Fruit fly (Drosophila melanogaster) whole organism, embryonic: ENCODE results near the gene CG12607.

Experiments used
- Adf1 ChIP-seq: fragments of 200-800 bp; sonication (Bioruptor generic); IDR thresholded peaks from 2 replicates; pipeline ENCODE4 v1.3.6; 2022; ENCODE audit warnings: missing biosample characterization, missing genetic modification characterization
- CG10543 ChIP-seq: fragments of 200-800 bp; sonication (Bioruptor generic); optimal IDR thresholded peaks from 3 replicates; lab custom pipeline; 2017; ENCODE audit warnings: missing biosample characterization, mild to moderate bottlenecking, missing genetic modification characterization, moderate library complexity
- CG11093 ChIP-seq: fragments of 200-800 bp; sonication (Bioruptor generic); IDR thresholded peaks from 3 replicates; pipeline ENCODE4 v1.3.6; 2022; ENCODE audit warnings: missing biosample characterization, missing genetic modification characterization
- CG1233 ChIP-seq: fragments of 200-800 bp; sonication (Bioruptor generic); optimal IDR thresholded peaks from 4 replicates; lab custom pipeline; 2018; ENCODE audit warnings: missing biosample characterization, mild to moderate bottlenecking, missing genetic modification characterization
- CG12769 ChIP-seq: fragments of 200-800 bp; sonication (Bioruptor generic); optimal IDR thresholded peaks from 2 replicates; lab custom pipeline; 2019; ENCODE audit warnings: missing biosample characterization, mild to moderate bottlenecking, missing genetic modification characterization, moderate library complexity
- CG13624 ChIP-seq: fragments of 200-800 bp; sonication (Bioruptor generic); optimal IDR thresholded peaks from 2 replicates; lab custom pipeline; 2016; ENCODE audit warnings: missing biosample characterization, missing genetic modification characterization
- CG13894 ChIP-seq: fragments of 200-800 bp; sonication (Bioruptor generic); optimal IDR thresholded peaks from 3 replicates; lab custom pipeline; 2018; ENCODE audit warnings: missing biosample characterization, mild to moderate bottlenecking, missing genetic modification characterization, moderate library complexity
- CG15269 ChIP-seq: fragments of 200-800 bp; sonication (Bioruptor generic); optimal IDR thresholded peaks from 2 replicates; lab custom pipeline; 2018; ENCODE audit warnings: missing biosample characterization, mild to moderate bottlenecking, missing genetic modification characterization, moderate library complexity
- CG15696 ChIP-seq: fragments of 200-800 bp; sonication (Bioruptor generic); optimal IDR thresholded peaks from 2 replicates; lab custom pipeline; 2019; ENCODE audit warnings: missing biosample characterization, mild to moderate bottlenecking, missing genetic modification characterization, moderate library complexity
- CG17359 ChIP-seq: fragments of 200-800 bp; sonication (Bioruptor generic); optimal IDR thresholded peaks from 3 replicates; lab custom pipeline; 2018; ENCODE audit warnings: missing biosample characterization, mild to moderate bottlenecking, missing genetic modification characterization, moderate library complexity
- CG17568 ChIP-seq: fragments of 200-800 bp; sonication (Bioruptor generic); optimal IDR thresholded peaks from 2 replicates; lab custom pipeline; 2018; ENCODE audit warnings: missing biosample characterization, mild to moderate bottlenecking, missing genetic modification characterization, moderate library complexity
- CG18476 ChIP-seq: fragments of 200-800 bp; sonication (Bioruptor generic); optimal IDR thresholded peaks from 2 replicates; lab custom pipeline; 2016; ENCODE audit warnings: missing biosample characterization, mild to moderate bottlenecking, missing genetic modification characterization
- CG18599 ChIP-seq: fragments of 200-800 bp; sonication (Bioruptor generic); optimal IDR thresholded peaks from 3 replicates; lab custom pipeline; 2017; ENCODE audit warnings: missing biosample characterization, missing genetic modification characterization, mild to moderate bottlenecking, moderate library complexity, missing genetic modification reagents
- CG18619 ChIP-seq: fragments of 200-800 bp; sonication (Bioruptor generic); optimal IDR thresholded peaks from 3 replicates; lab custom pipeline; 2017; ENCODE audit warnings: missing biosample characterization, mild to moderate bottlenecking, missing genetic modification characterization
- CG31388 ChIP-seq: fragments of 200-800 bp; sonication (Bioruptor generic); optimal IDR thresholded peaks from 2 replicates; lab custom pipeline; 2016; ENCODE audit warnings: missing biosample characterization, missing genetic modification characterization
- CG3838 ChIP-seq: fragments of 200-800 bp; sonication (Bioruptor generic); optimal IDR thresholded peaks from 3 replicates; lab custom pipeline; 2016; ENCODE audit warnings: missing biosample characterization, missing genetic modification characterization
- CG3847 ChIP-seq: fragments of 200-800 bp; sonication (Bioruptor generic); IDR thresholded peaks from 2 replicates; pipeline ENCODE4 v1.3.6; 2022; ENCODE audit warnings: missing biosample characterization, missing genetic modification characterization
- CG4707 ChIP-seq: fragments of 200-800 bp; sonication (Bioruptor generic); optimal IDR thresholded peaks from 2 replicates; lab custom pipeline; 2018; ENCODE audit warnings: missing biosample characterization, mild to moderate bottlenecking, missing genetic modification characterization, moderate library complexity
- CG9609 ChIP-seq: fragments of 200-800 bp; sonication (Bioruptor generic); optimal IDR thresholded peaks from 3 replicates; lab custom pipeline; 2016; ENCODE audit warnings: missing biosample characterization, missing genetic modification characterization
- CHES-1-like ChIP-seq: fragments of 200-800 bp; sonication (Bioruptor generic); optimal IDR thresholded peaks from 2 replicates; lab custom pipeline; 2016; ENCODE audit warnings: missing biosample characterization, missing genetic modification characterization
- Dip2 ChIP-seq: fragments of 200-800 bp; sonication (Bioruptor generic); IDR thresholded peaks from 2 replicates; pipeline ENCODE4 v1.3.6; 2022; ENCODE audit warnings: missing biosample characterization, missing genetic modification characterization
- Ets65A ChIP-seq: fragments of 200-800 bp; sonication (Bioruptor generic); peaks from one replicate; lab custom pipeline; 2016; ENCODE audit warnings: missing biosample characterization, missing genetic modification characterization
- Gsc ChIP-seq: fragments of 200-800 bp; sonication (Bioruptor generic); IDR thresholded peaks from 2 replicates; pipeline ENCODE4 v1.3.6; 2022; ENCODE audit warnings: missing biosample characterization, missing genetic modification characterization
- Gug ChIP-seq: fragments of 200-800 bp; sonication (Bioruptor generic); IDR thresholded peaks from 4 replicates; pipeline ENCODE4 v1.3.6; 2022; ENCODE audit warnings: missing biosample characterization, missing genetic modification characterization
- Meics ChIP-seq: fragments of 200-800 bp; sonication (Bioruptor generic); optimal IDR thresholded peaks from 2 replicates; lab custom pipeline; 2017; ENCODE audit warnings: missing biosample characterization, mild to moderate bottlenecking, missing genetic modification characterization
- Rfx ChIP-seq: fragments of 200-800 bp; sonication (Bioruptor generic); IDR thresholded peaks from 2 replicates; pipeline ENCODE4 v1.3.6; 2022; ENCODE audit warnings: missing biosample characterization, missing genetic modification characterization
- Taf1 ChIP-seq: fragments of 200-800 bp; sonication (Bioruptor generic); IDR thresholded peaks from 2 replicates; pipeline ENCODE4 v1.3.6; 2022; ENCODE audit warnings: missing biosample characterization, missing genetic modification characterization
- abd-A ChIP-seq: fragments of 200-800 bp; sonication (Bioruptor generic); optimal IDR thresholded peaks from 3 replicates; lab custom pipeline; 2019; ENCODE audit warnings: missing biosample characterization, mild to moderate bottlenecking, missing genetic modification characterization, moderate library complexity
- chif ChIP-seq, 2 experiments: fragments of 200-800 bp; sonication (Bioruptor generic); optimal IDR thresholded peaks; 3 replicates each; lab custom pipeline; 2016; ENCODE audit warnings: missing biosample characterization in 2 of 2, missing genetic modification characterization in 2 of 2
- chinmo ChIP-seq: fragments of 200-800 bp; sonication (Bioruptor generic); IDR thresholded peaks from 4 replicates; pipeline ENCODE4 v1.3.6; 2022; ENCODE audit warnings: missing biosample characterization, missing genetic modification characterization; ENCODE audit not compliant: partially characterized antibody
- chm ChIP-seq: fragments of 200-800 bp; sonication (Bioruptor generic); IDR thresholded peaks from 2 replicates; pipeline ENCODE4 v1.3.6; 2022; ENCODE audit warnings: missing biosample characterization, missing genetic modification characterization
- ems ChIP-seq: fragments of 200-800 bp; sonication (Bioruptor generic); optimal IDR thresholded peaks from 3 replicates; lab custom pipeline; 2016; ENCODE audit warnings: missing biosample characterization, missing genetic modification characterization
- ind ChIP-seq: fragments of 200-800 bp; sonication (Bioruptor generic); optimal IDR thresholded peaks from 3 replicates; lab custom pipeline; 2016; ENCODE audit warnings: missing biosample characterization, missing genetic modification characterization
- lab ChIP-seq: fragments of 200-800 bp; sonication (Bioruptor generic); optimal IDR thresholded peaks from 3 replicates; lab custom pipeline; 2017; ENCODE audit warnings: missing biosample characterization, missing genetic modification characterization, mild to moderate bottlenecking, moderate library complexity, missing genetic modification reagents
- nerfin-1 ChIP-seq: fragments of 200-800 bp; sonication (Bioruptor generic); optimal IDR thresholded peaks from 3 replicates; lab custom pipeline; 2019; ENCODE audit warnings: missing biosample characterization, mild to moderate bottlenecking, missing genetic modification characterization, moderate library complexity
- ttk ChIP-seq: fragments of 200-800 bp; sonication (Bioruptor generic); IDR thresholded peaks from 2 replicates; pipeline ENCODE4 v2.1.2; 2022; ENCODE audit warnings: missing biosample characterization, missing genetic modification characterization

CG12607 gene

DNA sequence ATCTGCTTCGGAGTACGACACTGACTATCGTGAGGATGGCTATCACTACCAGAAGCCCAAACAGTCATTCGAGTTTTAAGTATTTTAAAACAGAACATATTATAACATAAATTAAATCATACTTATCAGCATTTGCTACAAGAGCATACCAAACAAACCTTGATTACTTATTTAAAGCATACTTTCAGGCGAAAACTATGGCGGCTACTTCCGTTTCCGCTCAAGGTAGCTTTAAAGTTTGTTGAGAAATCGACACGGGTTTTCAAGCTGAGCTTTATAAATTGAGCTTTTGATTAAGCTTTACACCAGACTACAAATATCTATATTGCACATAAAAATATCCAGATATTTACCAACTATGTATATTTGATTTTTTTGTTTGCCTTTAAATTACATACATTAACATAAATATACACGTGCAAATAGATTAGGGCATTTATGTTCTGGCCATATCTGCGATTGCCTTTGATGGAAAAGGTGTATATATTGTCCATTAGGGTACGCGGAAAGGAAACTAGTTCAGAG, 28.6 kb downstream of the CG12607 start (continued):
- peak; percentile 73 for TF ChIP-seq CG13624 (GFP tag; lab: Kevin White, UChicago)
- TF ChIP-seq CG3838: peak; percentile 56
- peak; percentile 37 for TF ChIP-seq ind (GFP tag; lab: Kevin White, UChicago)
- TF ChIP-seq CG18476: peak; percentile 32
- TF ChIP-seq nerfin-1 (tag; lab: Kevin White, UChicago): peak; percentile 76
- no peak for TF ChIP-seq Gsc (GFP tag; lab: Robert Waterston, UW)
- no peak for TF ChIP-seq CG31388 (GFP tag; lab: Kevin White, UChicago)
- TF ChIP-seq CG18619 (GFP tag; lab: Kevin White, UChicago): peak; percentile 85
- TF ChIP-seq CHES-1-like (GFP tag; lab: Kevin White, UChicago): peak; percentile 59
- peak; percentile 94 for TF ChIP-seq CG4707 (GFP tag; lab: Kevin White, UChicago)
- peak; percentile 74 for TF ChIP-seq Rfx (GFP tag; lab: Robert Waterston, UW)
- peak; percentile 65 for TF ChIP-seq ttk (GFP tag; lab: Robert Waterston, UW)

DNA sequence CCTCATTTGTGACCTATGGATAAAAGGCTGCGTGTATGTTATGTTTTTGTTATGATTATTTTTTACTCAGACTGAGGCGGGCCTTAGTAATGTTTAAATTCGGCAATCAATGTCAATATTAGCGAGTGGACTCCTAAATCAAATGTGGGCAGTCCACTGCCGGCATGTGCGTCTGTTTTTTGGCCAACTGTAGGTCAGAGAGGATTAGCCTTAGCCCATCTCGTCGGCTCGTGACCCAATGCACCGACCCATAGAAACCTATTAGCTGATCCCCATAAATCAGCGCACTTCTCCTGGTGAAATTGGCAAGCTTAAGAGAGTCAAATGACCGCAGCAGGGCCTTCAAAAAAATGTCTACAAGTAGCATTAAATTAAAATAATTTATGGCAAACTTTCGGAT, 29.3 kb downstream of the CG12607 start:
- TF ChIP-seq chinmo (GFP tag; lab: Robert Waterston, UW) (0 out of 4 replicates have a peak, but pooled peaks have one; percentile 0), CG11093 (GFP tag; lab: Robert Waterston, UW) (0 out of 3 replicates have a peak, but pooled peaks have one; percentile 7), CG17359 (no peak), Ets65A (GFP tag; lab: Kevin White, UChicago) (peak; percentile 90), CG17568 (GFP tag; lab: Kevin White, UChicago) (no peak), Meics (GFP tag; lab: Kevin White, UChicago) (no peak)

DNA sequence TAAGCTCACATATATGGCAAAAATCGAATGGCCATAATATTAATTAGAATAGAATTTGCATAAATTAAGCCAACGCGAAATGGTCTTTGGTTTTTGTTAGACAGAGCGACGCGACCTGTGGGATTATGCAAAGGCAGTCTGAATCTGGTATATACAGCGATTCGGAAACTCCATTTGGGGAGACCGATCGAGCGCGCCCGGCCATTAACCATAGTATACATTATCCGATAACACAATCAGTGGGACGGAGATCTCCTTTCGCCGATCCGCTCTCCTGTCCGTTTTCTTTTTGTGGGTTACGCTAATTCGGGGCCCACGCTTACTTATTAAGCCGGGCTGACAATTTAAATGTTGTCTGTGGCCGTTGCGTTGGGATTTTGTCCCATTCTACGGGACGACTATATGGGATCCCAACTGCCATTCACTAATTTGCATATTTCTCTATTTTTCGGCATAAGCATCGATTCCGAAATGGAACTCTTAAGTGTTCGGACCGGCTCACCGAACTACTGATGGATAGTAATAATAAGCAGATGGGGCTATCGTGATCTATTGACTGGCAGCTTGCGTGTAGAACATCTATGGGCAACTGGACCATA, 31.4 kb downstream of the CG12607 start:
- TF ChIP-seq Ets65A (GFP tag; lab: Kevin White, UChicago) (peak; percentile 29), CG10543 (peak; percentile 4), ems (GFP tag; lab: Kevin White, UChicago) (no peak), CG3847 (GFP tag; lab: Robert Waterston, UW) (0 out of 2 replicates have a peak, but pooled peaks have one; percentile 14), CG13894 (tag; lab: Kevin White, UChicago) (peak; percentile 98), CG12769 (peak; percentile 23)

DNA sequence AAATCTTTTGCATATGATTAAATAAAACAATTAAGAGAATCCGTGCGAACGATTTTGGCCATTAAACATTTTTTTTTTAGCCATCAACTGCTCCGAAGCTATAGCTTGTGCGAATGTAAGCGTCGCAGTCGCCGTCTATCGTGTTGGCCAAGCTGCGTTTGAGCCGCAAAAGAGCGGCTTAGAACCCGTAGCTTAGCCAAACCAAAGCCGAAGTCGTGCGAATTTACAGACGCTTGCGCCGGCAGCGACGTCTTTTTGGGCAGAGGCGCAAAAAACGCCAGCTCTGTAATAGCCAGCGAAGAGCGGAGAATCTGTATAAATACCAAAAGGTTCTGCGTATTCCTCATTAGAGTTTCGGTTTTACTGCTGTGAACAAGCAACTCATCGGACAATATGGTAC, 33.6 kb downstream of the CG12607 start, which contains the start of gene CG7465:
Gene CG7465 (plus strand): TSS at position 346 of the 400 bp plus-strand sequence.
- TF ChIP-seq chinmo (GFP tag; lab: Robert Waterston, UW) (peak; percentile 64; the same call in 1 of the 4 replicates), Dip2 (GFP tag; lab: Robert Waterston, UW) (no peak), CG15696 (tag; lab: Kevin White, UChicago) (no peak), CG9609 (GFP tag; lab: Kevin White, UChicago) (no peak), CG15269 (no peak), Gug (GFP tag; lab: Robert Waterston, UW) (no peak), CG13894 (tag; lab: Kevin White, UChicago) (peak; percentile 27), Adf1 (peak; percentile 54; the same call in 1 of the 2 replicates), lab (GFP tag; lab: Kevin White, UChicago) (no peak), chm (GFP tag; lab: Robert Waterston, UW) (no peak), Meics (GFP tag; lab: Kevin White, UChicago) (no peak), Taf1 (no peak), chif (GFP tag; optimal IDR thresholded peaks at IDR 0.05; lab: Kevin White, UChicago) (no peak), CG18599 (no peak), abd-A (peak; percentile 68), CG1233 (no peak)
- TF ChIP-seq, all 482 proteins: peak for 4
